Fruit fly (Drosophila melanogaster) whole organism: ENCODE results near the gene Cngl.

ENCODE experiments used
- CG8478 ChIP-seq: fragments of >200 bp; optimal IDR thresholded peaks from 2 replicates; lab custom pipeline; 2018; ENCODE audit warnings: inconsistent platforms
- Dll ChIP-seq: fragments of >200 bp; optimal IDR thresholded peaks from 2 replicates; lab custom pipeline; 2017
- EcR ChIP-seq, 2 experiments: fragments of >200 bp; optimal IDR thresholded peaks; 2 replicates each; lab custom pipeline; 2017; ENCODE audit warnings: missing biosample characterization in 2 of 2, missing genetic modification characterization in 2 of 2, missing genetic modification reagents in 2 of 2
- pan ChIP-seq: fragments of >200 bp; optimal IDR thresholded peaks from 2 replicates; lab custom pipeline; 2017
- psq ChIP-seq: fragments of >200 bp; optimal IDR thresholded peaks from 2 replicates; lab custom pipeline; 2017
- usp ChIP-seq: fragments of >200 bp; optimal IDR thresholded peaks from 2 replicates; lab custom pipeline; 2017; ENCODE audit warnings: missing biosample characterization, missing genetic modification characterization, mixed read lengths

DNA sequence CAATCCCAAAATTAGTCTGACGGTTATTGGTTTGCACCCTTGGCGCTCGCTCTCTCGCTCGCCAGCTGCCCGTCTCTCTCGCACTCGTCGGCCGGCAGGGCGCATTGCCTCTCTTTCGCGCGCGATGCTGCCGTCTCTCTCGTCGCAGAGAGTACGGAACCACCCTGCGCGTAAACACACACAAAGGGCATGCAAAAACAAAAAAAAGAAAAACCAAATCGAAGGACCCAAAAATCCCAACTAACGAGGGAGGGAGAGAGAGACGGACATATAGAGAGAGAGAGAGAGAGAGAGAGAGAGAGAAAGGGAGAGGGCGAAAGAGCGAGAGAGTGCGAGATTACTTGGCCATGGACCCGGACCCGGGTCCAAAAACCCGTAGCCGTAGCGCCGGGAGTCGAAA, 84.6 kb downstream of the Cngl start:
- TF ChIP-seq psq (lab: Kevin White, UChicago) = no peak
- TF ChIP-seq CG8478 (lab: Kevin White, UChicago) = no peak
- TF ChIP-seq pan (lab: Kevin White, UChicago) = no peak
- no peak for TF ChIP-seq usp (GFP tag; lab: Kevin White, UChicago)
- TF ChIP-seq EcR (GFP tag; optimal IDR thresholded peaks at IDR 0.05; lab: Kevin White, UChicago) = no peak
- TF ChIP-seq Dll (lab: Kevin White, UChicago) = no peak
